Worm (Caenorhabditis elegans): Measurements from ENCODE around the gene drr-1.

- no peak for TF ChIP-seq sptf-1 (tag; optimal IDR thresholded peaks at IDR 0.05)
- no peak for TF ChIP-seq lin-13 (tag; optimal IDR thresholded peaks at IDR 0.05)
- no peak for TF ChIP-seq unc-62 (GFP tag; optimal IDR thresholded peaks at IDR 0.05)
- TF ChIP-seq blmp-1 (tag; optimal IDR thresholded peaks at IDR 0.05): no peak
- no peak for TF ChIP-seq nhr-28 (tag; optimal IDR thresholded peaks at IDR 0.05)
- TF ChIP-seq nhr-76 (tag; optimal IDR thresholded peaks at IDR 0.05): no peak
- TF ChIP-seq lin-32 (GFP tag; optimal IDR thresholded peaks at IDR 0.05): no peak
- no peak for TF ChIP-seq mep-1 (tag; optimal IDR thresholded peaks at IDR 0.05)
- TF ChIP-seq ces-1 (GFP tag; optimal IDR thresholded peaks at IDR 0.05): no peak
- no peak for TF ChIP-seq unc-39 (tag; optimal IDR thresholded peaks at IDR 0.05)
- TF ChIP-seq snpc-4 (tag; optimal IDR thresholded peaks at IDR 0.05): no peak
These were observed 10.4 kb upstream of the drr-1 start for ce11 chrII:13505977-13506568.

All from whole organism, mixed stage, embryonic.